Worm (Caenorhabditis elegans): ENCODE results near the gene srbc-27.

The srbc-27 gene

ce11 chrV:17467881-17468280 lies 36.9 kb downstream of the srbc-27 start:
- TF ChIP-seq hmbx-1 (tag; optimal IDR thresholded peaks at IDR 0.05) = no peak
- no peak for TF ChIP-seq ceh-13 (GFP tag; optimal IDR thresholded peaks at IDR 0.05)
- no peak for TF ChIP-seq hmg-4 (GFP tag; optimal IDR thresholded peaks at IDR 0.05)
- TF ChIP-seq B0310.2 (tag; optimal IDR thresholded peaks at IDR 0.05) = no peak

ce11 chrV:17469180-17469579 lies 38.2 kb downstream of the srbc-27 start, which contains the start of gene F20E11.17:
Gene F20E11.17, minus strand, starts transcription at chrV:17469280.
- TF ChIP-seq ceh-36 (tag; optimal IDR thresholded peaks at IDR 0.05) (no peak), pes-1 (GFP tag; IDR thresholded peaks at IDR 0.05) (no peak), tra-4 (tag; optimal IDR thresholded peaks at IDR 0.05) (no peak), ceh-13 (GFP tag; optimal IDR thresholded peaks at IDR 0.05) (no peak), aly-1 (tag; optimal IDR thresholded peaks at IDR 0.05) (no peak), scrt-1 (GFP tag; IDR thresholded peaks at IDR 0.05) (no peak), flt-1 (GFP tag; IDR thresholded peaks at IDR 0.05) (no peak), ets-7 (tag; optimal IDR thresholded peaks at IDR 0.05) (no peak)

DNA sequence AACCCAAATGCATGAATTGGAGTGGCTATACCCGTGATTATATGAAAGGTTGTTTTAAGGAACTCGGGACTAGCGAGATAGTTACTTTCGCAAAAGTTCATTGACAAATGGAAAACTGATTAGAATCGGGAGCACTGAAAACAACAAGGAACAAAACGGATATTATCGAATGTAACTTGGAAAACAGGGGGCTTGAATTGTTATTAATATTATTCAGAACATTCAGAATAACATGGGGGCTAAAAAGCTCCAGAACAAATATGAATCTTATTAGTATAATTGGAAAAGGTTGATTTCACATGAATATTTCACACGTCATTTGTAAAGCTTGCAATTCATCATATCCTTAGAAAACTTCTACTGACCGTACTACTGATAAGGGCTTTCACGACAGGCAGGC lies 40.6 kb downstream of the srbc-27 start, which contains the start of gene srh-235:
Gene srh-235, minus strand, starts transcription at position 101 of the 400 bp plus-strand sequence.
- TF ChIP-seq ceh-36 (tag; optimal IDR thresholded peaks at IDR 0.05) (no peak), scrt-1 (GFP tag; IDR thresholded peaks at IDR 0.05) (no peak), hmg-4 (GFP tag; optimal IDR thresholded peaks at IDR 0.05) (no peak)

DNA sequence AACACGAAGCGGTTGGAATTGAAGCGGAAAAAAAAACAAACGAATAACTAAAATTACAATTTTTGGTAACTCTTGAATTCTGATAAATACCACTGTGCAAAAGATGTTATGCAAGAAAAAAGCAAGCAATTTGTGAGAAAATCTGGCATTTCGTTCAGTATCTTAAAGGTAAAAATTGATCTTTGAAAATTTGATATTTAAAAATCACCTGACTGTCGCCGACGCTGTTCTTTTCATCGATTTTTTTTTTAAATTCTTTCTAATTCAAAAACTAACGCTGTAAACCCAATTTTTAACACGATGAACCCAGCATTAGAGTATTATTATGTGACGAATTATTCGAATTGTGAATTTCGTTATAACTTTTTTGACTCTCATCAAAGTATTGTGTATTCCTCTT lies 42.7 kb downstream of the srbc-27 start, which contains the start of gene srh-123:
Gene srh-123, plus strand, starts transcription at position 301 of the 400 bp plus-strand sequence.
- TF ChIP-seq hmbx-1 (tag; optimal IDR thresholded peaks at IDR 0.05) (no peak), aly-1 (tag; optimal IDR thresholded peaks at IDR 0.05) (no peak), scrt-1 (GFP tag; IDR thresholded peaks at IDR 0.05) (no peak), B0310.2 (tag; optimal IDR thresholded peaks at IDR 0.05) (no peak), tbx-11 (GFP tag; IDR thresholded peaks at IDR 0.05) (no peak), hnd-1 (tag; optimal IDR thresholded peaks at IDR 0.05) (no peak)

- no peak for TF ChIP-seq hmbx-1 (tag; optimal IDR thresholded peaks at IDR 0.05)
- no peak for TF ChIP-seq ceh-36 (tag; optimal IDR thresholded peaks at IDR 0.05)
- TF ChIP-seq ceh-13 (GFP tag; optimal IDR thresholded peaks at IDR 0.05) = no peak
- TF ChIP-seq ama-1 (optimal IDR thresholded peaks at IDR 0.05) = no peak
- TF ChIP-seq F13C5.2 (tag; optimal IDR thresholded peaks at IDR 0.05) = no peak
- no peak for TF ChIP-seq B0310.2 (tag; optimal IDR thresholded peaks at IDR 0.05)
- no peak for TF ChIP-seq tbx-37 (GFP tag; conservative IDR thresholded peaks at IDR 0.05)
- no peak for TF ChIP-seq aly-1 (tag; optimal IDR thresholded peaks at IDR 0.05)
- TF ChIP-seq hnd-1 (tag; optimal IDR thresholded peaks at IDR 0.05) = no peak
Observed at ce11 chrV:17476490-17476889, 45.5 kb downstream of the srbc-27 start, which contains the start of gene srbc-61. Gene srbc-61, plus strand, starts transcription at chrV:17476790.
